Fruit fly (Drosophila melanogaster): Measurements from ENCODE around the gene Argk2.

Argk2 gene

DNA sequence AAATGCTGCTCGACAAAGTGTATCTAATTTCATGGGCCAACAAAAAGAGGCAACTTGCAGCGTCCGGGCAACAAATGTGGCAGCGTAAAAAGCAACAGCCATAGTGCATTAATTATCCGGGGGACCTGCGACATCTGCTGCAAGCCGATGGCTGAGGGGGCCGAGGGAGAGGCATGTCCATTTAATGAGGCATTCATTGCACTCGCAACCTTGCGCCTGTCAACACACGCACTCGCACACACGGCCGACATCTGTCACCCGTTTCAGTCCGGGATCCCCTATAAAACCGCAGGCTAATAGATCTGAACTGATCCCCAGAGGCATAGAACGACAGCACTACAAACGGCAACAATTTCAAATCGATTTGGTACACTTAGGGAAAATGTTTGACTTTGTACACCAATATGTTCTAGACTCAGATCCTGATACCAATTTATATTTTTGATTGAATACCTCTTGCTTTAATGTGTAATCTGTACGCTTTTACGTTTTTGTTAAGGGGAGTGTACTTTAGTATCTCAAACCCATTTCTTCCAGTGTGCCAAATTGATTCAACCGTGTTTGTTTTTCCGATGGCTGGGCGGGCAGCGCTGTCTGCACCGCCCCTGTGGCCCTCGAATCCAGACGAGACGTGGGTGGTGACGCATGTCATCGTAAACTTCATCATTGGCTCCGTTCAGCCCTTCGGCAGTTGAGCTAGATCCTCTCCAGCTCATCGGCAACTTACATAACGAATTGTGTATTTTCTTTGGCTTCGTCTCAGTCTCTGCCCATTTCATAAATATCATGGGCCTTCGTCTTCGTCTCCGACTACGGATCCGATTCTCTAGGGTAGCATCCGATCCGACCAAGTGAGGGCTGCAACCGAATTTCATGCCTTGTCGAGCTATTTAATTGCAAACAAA lies 35.5 kb upstream of the Argk2 start (continued):
- TF ChIP-seq pum (GFP tag; optimal IDR thresholded peaks at IDR 0.05) (peak; percentile 90), crp (GFP tag; optimal IDR thresholded peaks at IDR 0.05) (peak in 1 of 2 experiments; percentile 8), HLH3B (GFP tag; IDR thresholded peaks at IDR 0.05) (peak; percentile 80), Spps (tag; optimal IDR thresholded peaks at IDR 0.05) (peak; percentile 72), Gsc (GFP tag; IDR thresholded peaks at IDR 0.05) (peak; percentile 71), CG17359 (tag; optimal IDR thresholded peaks at IDR 0.05) (peak; percentile 73), CG8924 (tag; optimal IDR thresholded peaks at IDR 0.05) (peak; percentile 78), nerfin-2 (GFP tag; IDR thresholded peaks at IDR 0.05; ENCODE audit: partially characterized antibody) (no peak), so (GFP tag; IDR thresholded peaks at IDR 0.05) (no peak), Adf1 (GFP tag; IDR thresholded peaks at IDR 0.05) (no peak), hkb (optimal IDR thresholded peaks at IDR 0.05) (no peak), hkb (GFP tag; IDR thresholded peaks at IDR 0.05) (peak; percentile 80), kay (GFP tag; optimal IDR thresholded peaks at IDR 0.05) (peak; percentile 64), Myb (GFP tag; optimal IDR thresholded peaks at IDR 0.05) (peak; percentile 46), CG31441 (GFP tag; IDR thresholded peaks at IDR 0.05) (peak; percentile 66; the same call in 1 of the 2 replicates), ewg (GFP tag; optimal IDR thresholded peaks at IDR 0.05) (peak; percentile 36), trh (GFP tag; optimal IDR thresholded peaks at IDR 0.05) (peak; percentile 21), jumu (GFP tag; optimal IDR thresholded peaks at IDR 0.05) (peak; percentile 85), lov (optimal IDR thresholded peaks at IDR 0.05) (no peak), lov (GFP tag; IDR thresholded peaks at IDR 0.05) (peak; percentile 94), CG7372 (GFP tag; IDR thresholded peaks at IDR 0.05) (peak; percentile 54), scrt (GFP tag; optimal IDR thresholded peaks at IDR 0.05) (no peak), CTCF (GFP tag; optimal IDR thresholded peaks at IDR 0.05) (no peak), Opbp (GFP tag; IDR thresholded peaks at IDR 0.05; ENCODE audit: partially characterized antibody) (no peak), rib (GFP tag; IDR thresholded peaks at IDR 0.05) (no peak), CG18764 (GFP tag; optimal IDR thresholded peaks at IDR 0.05) (peak; percentile 65), crc (GFP tag; optimal IDR thresholded peaks at IDR 0.05) (peak; percentile 68), CG7839 (tag; optimal IDR thresholded peaks at IDR 0.05) (peak; percentile 71), hth (optimal IDR thresholded peaks at IDR 0.05) (peak; percentile 48), corto (GFP tag; optimal IDR thresholded peaks at IDR 0.05) (no peak), sug (tag; optimal IDR thresholded peaks at IDR 0.05) (no peak), Atf6 (GFP tag; IDR thresholded peaks at IDR 0.05) (no peak), CG1647 (GFP tag; optimal IDR thresholded peaks at IDR 0.05) (peak; percentile 21), Hsf (GFP tag; optimal IDR thresholded peaks at IDR 0.05) (peak; percentile 68), H2.0 (GFP tag; IDR thresholded peaks at IDR 0.05) (peak; percentile 74), Nf-YA (GFP tag; IDR thresholded peaks at IDR 0.05) (peak; percentile 48; the same call in 1 of the 2 replicates), bsh (GFP tag; optimal IDR thresholded peaks at IDR 0.05) (peak in 1 of 2 experiments; percentile 86), CG2116 (GFP tag; optimal IDR thresholded peaks at IDR 0.05) (peak; percentile 23), trem (tag; optimal IDR thresholded peaks at IDR 0.05) (peak; percentile 78), CG14667 (GFP tag; IDR thresholded peaks at IDR 0.05) (peak; percentile 79), fu2 (GFP tag; optimal IDR thresholded peaks at IDR 0.05) (peak; percentile 3), emc (GFP tag; optimal IDR thresholded peaks at IDR 0.05) (no peak), H15 (GFP tag; IDR thresholded peaks at IDR 0.05) (peak; percentile 74; the same call in 2 of the 3 replicates), dimm (GFP tag; IDR thresholded peaks at IDR 0.05) (0 out of 2 replicates have a peak, but pooled peaks have one; percentile 32), Xbp1 (GFP tag; optimal IDR thresholded peaks at IDR 0.05) (peak; percentile 59), CG32772 (GFP tag; IDR thresholded peaks at IDR 0.05) (peak; percentile 82), tgo (GFP tag; IDR thresholded peaks at IDR 0.05) (peak; percentile 68), Blimp-1 (GFP tag; optimal IDR thresholded peaks at IDR 0.05) (peak; percentile 76), Mad (GFP tag; optimal IDR thresholded peaks at IDR 0.05) (peak; percentile 45), Ets65A (GFP tag) (peak; percentile 98), CG13775 (GFP tag; optimal IDR thresholded peaks at IDR 0.05) (peak; percentile 76)
